Fruit fly (Drosophila melanogaster) whole organism, prepupa: ENCODE data around the gene pip.

Experiments
- CG10631 ChIP-seq: fragments of 200-800 bp; sonication (Bioruptor generic); optimal IDR thresholded peaks from 2 replicates; lab custom pipeline; 2016; ENCODE audit warnings: missing biosample characterization, missing genetic modification characterization
- CG10669 ChIP-seq: fragments of 200-800 bp; sonication (Bioruptor generic); optimal IDR thresholded peaks from 3 replicates; lab custom pipeline; 2018; ENCODE audit warnings: missing biosample characterization, mild to moderate bottlenecking, missing genetic modification characterization, moderate library complexity
- CG11294 ChIP-seq: fragments of 200-800 bp; sonication (Bioruptor generic); IDR thresholded peaks from 2 replicates; pipeline ENCODE4 v1.3.6; 2022; ENCODE audit warnings: missing biosample characterization, missing genetic modification characterization
- CG11762 ChIP-seq: fragments of 200-800 bp; sonication (Bioruptor generic); optimal IDR thresholded peaks from 3 replicates; lab custom pipeline; 2016; ENCODE audit warnings: missing biosample characterization, missing genetic modification characterization; ENCODE audit not compliant: insufficient read depth
- CG11902 ChIP-seq: fragments of 200-800 bp; sonication (Bioruptor generic); optimal IDR thresholded peaks from 3 replicates; lab custom pipeline; 2016; ENCODE audit warnings: missing biosample characterization, missing genetic modification characterization
- CG15336 ChIP-seq: fragments of 200-800 bp; sonication (Bioruptor generic); IDR thresholded peaks from 2 replicates; pipeline ENCODE4 v1.3.6; 2022; ENCODE audit warnings: missing biosample characterization, missing genetic modification characterization
- CG31627 ChIP-seq: fragments of 200-800 bp; sonication (Bioruptor generic); optimal IDR thresholded peaks from 3 replicates; lab custom pipeline; 2016; ENCODE audit warnings: missing biosample characterization, missing genetic modification characterization
- CG32006 ChIP-seq: fragments of 200-800 bp; sonication (Bioruptor generic); optimal IDR thresholded peaks from 3 replicates; lab custom pipeline; 2017; ENCODE audit warnings: missing biosample characterization, mild to moderate bottlenecking, missing genetic modification characterization
- CG34406 ChIP-seq: fragments of 200-800 bp; sonication (Bioruptor generic); optimal IDR thresholded peaks from 3 replicates; lab custom pipeline; 2016; ENCODE audit warnings: missing biosample characterization, missing genetic modification characterization
- CG4318 ChIP-seq: fragments of 200-800 bp; sonication (Bioruptor generic); optimal IDR thresholded peaks from 3 replicates; lab custom pipeline; 2017; ENCODE audit warnings: missing biosample characterization, mild to moderate bottlenecking, missing genetic modification characterization
- CG6163 ChIP-seq: fragments of 200-800 bp; sonication (Bioruptor generic); IDR thresholded peaks from 3 replicates; pipeline ENCODE4 v1.3.6; 2022; ENCODE audit warnings: missing biosample characterization, missing genetic modification characterization
- CG6276 ChIP-seq: fragments of 200-800 bp; sonication (Bioruptor generic); optimal IDR thresholded peaks from 2 replicates; lab custom pipeline; 2017; ENCODE audit warnings: missing biosample characterization, mild to moderate bottlenecking, missing genetic modification characterization
- CG6792 ChIP-seq: fragments of 200-800 bp; sonication (Bioruptor generic); optimal IDR thresholded peaks from 3 replicates; lab custom pipeline; 2016; ENCODE audit warnings: missing biosample characterization, missing genetic modification characterization
- CG6808 ChIP-seq: fragments of 200-800 bp; sonication (Bioruptor generic); optimal IDR thresholded peaks from 3 replicates; lab custom pipeline; 2017; ENCODE audit warnings: missing biosample characterization, missing genetic modification characterization, mild to moderate bottlenecking, moderate library complexity, missing genetic modification reagents
- CG6854 ChIP-seq: fragments of 200-800 bp; sonication (Bioruptor generic); optimal IDR thresholded peaks from 2 replicates; lab custom pipeline; 2017; ENCODE audit warnings: missing biosample characterization, mild to moderate bottlenecking, missing genetic modification characterization
- CG7368 ChIP-seq: fragments of 200-800 bp; sonication (Bioruptor generic); optimal IDR thresholded peaks from 3 replicates; lab custom pipeline; 2016; ENCODE audit warnings: missing biosample characterization, missing genetic modification characterization
- CG9139 ChIP-seq: fragments of 200-800 bp; sonication (Bioruptor generic); optimal IDR thresholded peaks from 3 replicates; lab custom pipeline; 2017; ENCODE audit warnings: missing biosample characterization, mild to moderate bottlenecking, missing genetic modification characterization
- Eip75B ChIP-seq: fragments of 200-800 bp; sonication (Bioruptor generic); optimal IDR thresholded peaks from 3 replicates; lab custom pipeline; 2016; ENCODE audit warnings: missing biosample characterization, missing genetic modification characterization
- Eip78C ChIP-seq: fragments of 200-800 bp; sonication (Bioruptor generic); peaks from one replicate; lab custom pipeline; 2016; ENCODE audit warnings: missing biosample characterization, missing genetic modification characterization
- Eip93F ChIP-seq: fragments of 200-800 bp; sonication (Bioruptor generic); optimal IDR thresholded peaks from 2 replicates; lab custom pipeline; 2016; ENCODE audit warnings: missing biosample characterization, mild to moderate bottlenecking, missing genetic modification characterization
- Hr38 ChIP-seq: sonication (Bioruptor generic); optimal IDR thresholded peaks from 2 replicates; lab custom pipeline; 2016; ENCODE audit warnings: missing biosample characterization, missing genetic modification characterization
- Hr39 ChIP-seq: fragments of 200-800 bp; sonication (Bioruptor generic); optimal IDR thresholded peaks from 2 replicates; lab custom pipeline; 2016; ENCODE audit warnings: missing biosample characterization, missing genetic modification characterization
- Hr4 ChIP-seq: fragments of 200-800 bp; sonication (Bioruptor generic); optimal IDR thresholded peaks from 3 replicates; lab custom pipeline; 2016; ENCODE audit warnings: missing biosample characterization, missing genetic modification characterization
- Lpt ChIP-seq: fragments of 200-800 bp; sonication (Bioruptor generic); optimal IDR thresholded peaks from 3 replicates; lab custom pipeline; 2016; ENCODE audit warnings: missing biosample characterization, missing genetic modification characterization
- Met ChIP-seq: fragments of 200-800 bp; sonication (Bioruptor generic); optimal IDR thresholded peaks from 3 replicates; lab custom pipeline; 2016; ENCODE audit warnings: missing biosample characterization, missing genetic modification characterization
- OdsH ChIP-seq: fragments of 200-800 bp; sonication (Bioruptor generic); optimal IDR thresholded peaks from 3 replicates; lab custom pipeline; 2016; ENCODE audit warnings: missing biosample characterization, missing genetic modification characterization
- Sox15 ChIP-seq: fragments of 200-800 bp; sonication (Bioruptor generic); optimal IDR thresholded peaks from 3 replicates; lab custom pipeline; 2016; ENCODE audit warnings: missing biosample characterization, missing genetic modification characterization
- achi ChIP-seq: fragments of 200-800 bp; sonication (Bioruptor generic); optimal IDR thresholded peaks from 3 replicates; lab custom pipeline; 2016; ENCODE audit warnings: missing biosample characterization, missing genetic modification characterization
- acj6 ChIP-seq: fragments of 200-800 bp; sonication (Bioruptor generic); optimal IDR thresholded peaks from 3 replicates; lab custom pipeline; 2016; ENCODE audit warnings: missing biosample characterization, missing genetic modification characterization
- cyc ChIP-seq: fragments of 200-800 bp; sonication (Bioruptor generic); optimal IDR thresholded peaks from 3 replicates; lab custom pipeline; 2016; ENCODE audit warnings: missing biosample characterization, missing genetic modification characterization
- dsx ChIP-seq: fragments of 200-800 bp; optimal IDR thresholded peaks from 3 replicates; lab custom pipeline; 2019; ENCODE audit warnings: missing biosample characterization, mild to moderate bottlenecking, missing genetic modification characterization, moderate library complexity; ENCODE audit not compliant: poor library complexity, severe bottlenecking
- eg ChIP-seq: fragments of 200-800 bp; sonication (Bioruptor generic); IDR thresholded peaks from 3 replicates; pipeline ENCODE4 v1.3.6; 2022; ENCODE audit warnings: missing biosample characterization, missing genetic modification characterization
- esn ChIP-seq: fragments of 200-800 bp; sonication (Bioruptor generic); optimal IDR thresholded peaks from 2 replicates; lab custom pipeline; 2016; ENCODE audit warnings: missing biosample characterization, mild to moderate bottlenecking, missing genetic modification characterization, moderate library complexity
- fd59A ChIP-seq: fragments of 200-800 bp; sonication (Bioruptor generic); optimal IDR thresholded peaks from 2 replicates; lab custom pipeline; 2017; ENCODE audit warnings: missing biosample characterization, mild to moderate bottlenecking, missing genetic modification characterization, missing genetic modification reagents
- fd85E ChIP-seq: fragments of 200-800 bp; sonication (Bioruptor generic); optimal IDR thresholded peaks from 3 replicates; lab custom pipeline; 2016; ENCODE audit warnings: missing biosample characterization, missing genetic modification characterization
- fkh ChIP-seq: fragments of 200-800 bp; sonication (Bioruptor generic); optimal IDR thresholded peaks from 3 replicates; lab custom pipeline; 2017; ENCODE audit warnings: missing biosample characterization, mild to moderate bottlenecking, missing genetic modification characterization, moderate library complexity
- lz ChIP-seq: fragments of 200-800 bp; sonication (Bioruptor generic); optimal IDR thresholded peaks from 3 replicates; lab custom pipeline; 2016; ENCODE audit warnings: missing biosample characterization, missing genetic modification characterization
- net ChIP-seq: fragments of 200-800 bp; sonication (Bioruptor generic); optimal IDR thresholded peaks from 3 replicates; lab custom pipeline; 2016; ENCODE audit warnings: missing biosample characterization, missing genetic modification characterization
- pdm3 ChIP-seq: fragments of 200-800 bp; sonication (Bioruptor generic); optimal IDR thresholded peaks from 3 replicates; lab custom pipeline; 2016; ENCODE audit warnings: missing biosample characterization, missing genetic modification characterization
- salr ChIP-seq, 2 experiments: fragments of 200-800 bp; sonication (Bioruptor generic); optimal IDR thresholded peaks; 3 replicates each; lab custom pipeline; 2016 to 2018; ENCODE audit warnings: missing biosample characterization in 2 of 2, missing genetic modification characterization in 2 of 2, mild to moderate bottlenecking in 1 of 2
- spab ChIP-seq: fragments of 200-800 bp; sonication (Bioruptor generic); optimal IDR thresholded peaks from 2 replicates; lab custom pipeline; 2017; ENCODE audit warnings: missing biosample characterization, mild to moderate bottlenecking, missing genetic modification characterization, missing genetic modification reagents

The pip gene

DNA sequence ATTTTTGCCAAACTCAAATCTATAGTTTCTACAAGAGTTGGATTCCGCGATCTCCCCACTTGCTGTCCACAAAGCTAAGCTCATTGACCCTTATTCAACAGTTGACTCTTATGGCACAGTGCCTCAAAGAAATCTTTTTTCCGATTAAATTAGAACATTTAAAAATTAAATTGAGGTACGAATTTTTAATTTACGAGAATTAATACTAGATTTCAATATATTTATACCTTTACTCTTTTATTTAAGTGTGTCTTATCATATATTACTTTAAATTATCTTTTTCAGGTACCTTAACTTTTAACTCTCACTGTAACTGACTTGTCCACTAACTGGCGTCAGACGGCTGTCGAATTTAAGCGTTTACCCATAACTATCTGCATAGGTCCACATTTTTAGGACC is 825 bp upstream of the pip start (continued):
- TF ChIP-seq CG6276 (no peak), CG15336 (GFP tag; lab: Robert Waterston, UW) (0 out of 2 replicates have a peak, but pooled peaks have one; percentile 17), CG6854 (GFP tag; lab: Kevin White, UChicago) (no peak), Eip78C (GFP tag; lab: Kevin White, UChicago) (peak; percentile 33), cyc (no peak), CG32006 (GFP tag; lab: Kevin White, UChicago) (peak; percentile 19), salr (GFP tag; optimal IDR thresholded peaks at IDR 0.05; lab: Kevin White, UChicago) (no peak), fd59A (no peak), CG6163 (GFP tag; lab: Robert Waterston, UW) (no peak), CG11762 (GFP tag; lab: Kevin White, UChicago) (no peak)

- TF ChIP-seq CG9139 = no peak
- no peak for TF ChIP-seq CG10669 (GFP tag; lab: Kevin White, UChicago)
- TF ChIP-seq Lpt (GFP tag; lab: Kevin White, UChicago) = no peak
- TF ChIP-seq achi (GFP tag; lab: Kevin White, UChicago) = peak; percentile 16
- peak; percentile 47; the same call in 1 of the 2 replicates for TF ChIP-seq CG15336 (GFP tag; lab: Robert Waterston, UW)
- no peak for TF ChIP-seq Hr4 (GFP tag; lab: Kevin White, UChicago)
- no peak for TF ChIP-seq esn (GFP tag; lab: Kevin White, UChicago)
- no peak for TF ChIP-seq CG6808 (GFP tag; lab: Kevin White, UChicago)
- peak; percentile 12 for TF ChIP-seq OdsH (GFP tag; lab: Kevin White, UChicago)
- peak; percentile 54 for TF ChIP-seq CG32006 (GFP tag; lab: Kevin White, UChicago)
- TF ChIP-seq CG11762 (GFP tag; lab: Kevin White, UChicago) = no peak
- TF ChIP-seq acj6 (GFP tag; lab: Kevin White, UChicago) = peak; percentile 4
- peak; percentile 68 for TF ChIP-seq Eip78C (GFP tag; lab: Kevin White, UChicago)
- TF ChIP-seq CG10631 = peak; percentile 11
- TF ChIP-seq CG4318 (GFP tag; lab: Kevin White, UChicago) = no peak
- peak; percentile 11; the same call in 1 of the 3 replicates for TF ChIP-seq eg (GFP tag; lab: Robert Waterston, UW)
- no peak for TF ChIP-seq pdm3 (GFP tag; lab: Kevin White, UChicago)
- no peak for TF ChIP-seq Hr39 (GFP tag; lab: Kevin White, UChicago)
- TF ChIP-seq CG6276 = no peak
- no peak for TF ChIP-seq fkh
- TF ChIP-seq CG11902 (GFP tag; lab: Kevin White, UChicago) = no peak
- no peak for TF ChIP-seq net
- TF ChIP-seq salr (GFP tag; optimal IDR thresholded peaks at IDR 0.05; lab: Kevin White, UChicago) = peak in 1 of 2 experiments; percentile 21
- TF ChIP-seq, all 60 proteins: peak for 9
These were observed 731 bp downstream of the pip start for dm6 chr3L:19336678-19337077.

- TF ChIP-seq CG11762 (GFP tag; lab: Kevin White, UChicago) = no peak
- no peak for TF ChIP-seq CG6163 (GFP tag; lab: Robert Waterston, UW)
- no peak for TF ChIP-seq CG10631
These were observed 5.6 kb downstream of the pip start for dm6 chr3L:19331763-19332162.

DNA sequence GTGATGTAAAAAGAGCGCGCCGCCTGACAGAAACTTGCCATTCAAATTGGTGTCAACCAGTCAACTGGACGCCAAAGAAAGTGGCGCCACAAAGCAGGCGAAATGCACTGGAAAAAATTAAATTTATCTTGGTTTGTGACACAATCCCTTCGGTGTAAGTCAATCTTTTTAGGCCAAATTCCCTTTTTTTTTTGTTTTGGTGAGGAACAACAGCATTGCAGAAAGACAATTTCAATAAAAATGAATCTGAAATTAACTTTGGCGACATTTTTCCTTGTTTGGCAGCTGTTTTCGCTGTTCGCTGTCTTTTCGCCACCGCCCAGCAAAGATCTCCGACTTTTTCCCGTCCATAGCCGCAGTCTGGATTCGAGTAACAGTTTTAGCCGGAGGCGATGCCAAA is 7.9 kb downstream of the pip start:
- TF ChIP-seq acj6 (GFP tag; lab: Kevin White, UChicago) (peak; percentile 22), CG6163 (GFP tag; lab: Robert Waterston, UW) (0 out of 3 replicates have a peak, but pooled peaks have one; percentile 6), CG31627 (no peak), CG6854 (GFP tag; lab: Kevin White, UChicago) (no peak), CG15336 (GFP tag; lab: Robert Waterston, UW) (peak; percentile 82), Hr38 (GFP tag; lab: Kevin White, UChicago) (no peak), spab (no peak), CG10669 (GFP tag; lab: Kevin White, UChicago) (no peak), eg (GFP tag; lab: Robert Waterston, UW) (peak; percentile 80), CG6276 (peak; percentile 75), Sox15 (GFP tag; lab: Kevin White, UChicago) (no peak), fd59A (no peak), net (peak; percentile 36), OdsH (GFP tag; lab: Kevin White, UChicago) (peak; percentile 58), CG32006 (GFP tag; lab: Kevin White, UChicago) (peak; percentile 94), Eip93F (GFP tag; lab: Kevin White, UChicago) (no peak), fd85E (GFP tag; lab: Kevin White, UChicago) (no peak), CG6792 (GFP tag; lab: Kevin White, UChicago) (peak; percentile 53), esn (GFP tag; lab: Kevin White, UChicago) (no peak), Lpt (GFP tag; lab: Kevin White, UChicago) (peak; percentile 66), CG4318 (GFP tag; lab: Kevin White, UChicago) (peak; percentile 77), CG11294 (GFP tag; lab: Robert Waterston, UW) (peak; percentile 22; the same call in 1 of the 2 replicates), CG34406 (GFP tag; lab: Kevin White, UChicago) (peak; percentile 7), cyc (no peak), Eip75B (peak; percentile 37), Hr4 (GFP tag; lab: Kevin White, UChicago) (peak; percentile 83), CG7368 (peak; percentile 11), Eip78C (GFP tag; lab: Kevin White, UChicago) (peak; percentile 85), Met (GFP tag; lab: Kevin White, UChicago) (no peak), dsx (GFP tag; lab: Kevin White, UChicago) (no peak), CG11902 (GFP tag; lab: Kevin White, UChicago) (no peak), lz (GFP tag; lab: Kevin White, UChicago) (no peak)
